Fruit fly (Drosophila melanogaster) Kc167 (cell line): Measurements from ENCODE around the gene CG3434.

Experiments used
- Myc ChIP-seq: fragments of >200 bp; optimal IDR thresholded peaks from 2 replicates; lab custom pipeline; 2017; ENCODE audit warnings: missing external identifiers
- Sin3A ChIP-seq: fragments of >200 bp; optimal IDR thresholded peaks from 2 replicates; lab custom pipeline; 2018; ENCODE audit warnings: missing external identifiers
- h ChIP-seq: fragments of >200 bp; optimal IDR thresholded peaks from 3 replicates; lab custom pipeline; 2018; ENCODE audit warnings: missing external identifiers
- insv ChIP-seq: fragments of >200 bp; optimal IDR thresholded peaks from 3 replicates; lab custom pipeline; 2018; ENCODE audit warnings: missing external identifiers
- psq ChIP-seq: fragments of >200 bp; optimal IDR thresholded peaks from 2 replicates; lab custom pipeline; 2017; ENCODE audit warnings: missing external identifiers
- ttk ChIP-seq: sonication (Bioruptor generic); optimal IDR thresholded peaks from 2 replicates; lab custom pipeline; 2017; ENCODE audit warnings: missing external identifiers

DNA sequence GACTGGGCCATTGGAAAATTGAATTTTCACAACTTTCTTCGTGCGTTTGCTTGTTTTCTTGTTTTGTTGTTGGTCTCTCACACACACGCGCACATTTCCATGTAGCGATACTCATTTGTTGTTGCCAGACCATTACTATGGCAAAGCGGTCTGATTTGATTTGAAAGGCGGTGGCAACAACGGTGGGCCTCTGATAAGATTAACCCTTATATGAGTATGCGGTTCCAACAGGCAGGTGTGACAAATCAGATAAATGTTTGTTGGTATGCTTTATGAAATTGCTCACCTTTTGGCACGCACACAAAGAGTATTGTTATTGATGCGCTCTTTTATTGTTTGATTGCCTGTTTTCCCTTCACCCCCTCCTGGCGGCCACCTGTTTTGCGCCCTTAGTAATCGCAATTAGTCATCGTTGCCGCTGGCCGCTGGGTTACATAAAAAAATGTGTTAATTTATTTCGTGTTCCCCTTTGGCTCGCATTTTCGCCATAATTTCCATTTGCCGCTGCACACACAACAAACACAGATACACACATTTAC is 13.3 kb downstream of the CG3434 start:
- TF ChIP-seq h (lab: Kevin White, UChicago), result no peak
- TF ChIP-seq psq (lab: Kevin White, UChicago), result no peak
- TF ChIP-seq insv, result no peak
- no peak for TF ChIP-seq ttk (lab: Kevin White, UChicago)
- TF ChIP-seq Sin3A (lab: Kevin White, UChicago), result no peak
- no peak for TF ChIP-seq Myc (lab: Kevin White, UChicago)
